Fruit fly (Drosophila melanogaster): ENCODE data around the gene sog.

sog gene

DNA sequence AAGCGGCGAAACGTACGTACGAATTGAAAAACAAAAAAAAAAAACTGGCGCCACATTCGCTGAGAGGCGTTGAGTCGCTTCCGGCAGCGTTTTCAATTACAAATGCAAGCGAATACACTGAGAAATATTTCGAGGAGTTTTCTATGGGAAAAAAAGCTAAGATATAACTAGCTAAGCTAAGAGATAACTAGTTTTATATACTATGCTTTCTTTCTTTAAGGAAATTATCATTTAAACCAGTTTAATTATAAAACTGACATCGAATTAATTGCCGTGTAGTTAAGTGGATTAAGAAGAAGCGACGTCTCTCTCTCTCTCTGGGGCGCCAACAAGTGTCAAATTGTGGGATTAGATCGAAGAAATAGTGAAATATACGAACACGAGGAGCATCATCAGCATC is 17.8 kb downstream of the sog start (continued):
- no peak for TF ChIP-seq B-H1 (GFP tag; IDR thresholded peaks at IDR 0.05)
- TF ChIP-seq nerfin-1 (tag; optimal IDR thresholded peaks at IDR 0.05): peak; percentile 35
- TF ChIP-seq odd (GFP tag; optimal IDR thresholded peaks at IDR 0.05): no peak
- peak; percentile 11 for TF ChIP-seq CG8281 (tag; optimal IDR thresholded peaks at IDR 0.05)
- TF ChIP-seq fd96Cb (tag; optimal IDR thresholded peaks at IDR 0.05): peak; percentile 71
- TF ChIP-seq tgo (GFP tag; IDR thresholded peaks at IDR 0.05): peak; percentile 47; the same call in 2 of the 3 replicates
- TF ChIP-seq Ets97D (GFP tag; optimal IDR thresholded peaks at IDR 0.05): no peak
- peak; percentile 51; the same call in 1 of the 2 replicates for TF ChIP-seq sob (GFP tag; IDR thresholded peaks at IDR 0.05)
- TF ChIP-seq mam (GFP tag; optimal IDR thresholded peaks at IDR 0.05): peak; percentile 43
- no peak for TF ChIP-seq pb (GFP tag; optimal IDR thresholded peaks at IDR 0.05)
- TF ChIP-seq Nf-YB (GFP tag; optimal IDR thresholded peaks at IDR 0.05): peak; percentile 26
- no peak for TF ChIP-seq hbn (GFP tag; IDR thresholded peaks at IDR 0.05; ENCODE audit: partially characterized antibody)
- no peak; the same call in 1 of the 2 replicates for TF ChIP-seq CG8765 (GFP tag; IDR thresholded peaks at IDR 0.05)
- peak; percentile 3 for TF ChIP-seq ERR (GFP tag; optimal IDR thresholded peaks at IDR 0.05)
- TF ChIP-seq Atf6 (GFP tag; IDR thresholded peaks at IDR 0.05): no peak
- TF ChIP-seq Optix (GFP tag; IDR thresholded peaks at IDR 0.05): no peak
- no peak for TF ChIP-seq tx (GFP tag; optimal IDR thresholded peaks at IDR 0.05)
- no peak for TF ChIP-seq CG1832 (GFP tag; optimal IDR thresholded peaks at IDR 0.05)
- peak; percentile 50 for TF ChIP-seq salm (tag; optimal IDR thresholded peaks at IDR 0.05)
- TF ChIP-seq NFAT (GFP tag; IDR thresholded peaks at IDR 0.05): no peak
- no peak for TF ChIP-seq CG10321 (GFP tag; IDR thresholded peaks at IDR 0.05)
- TF ChIP-seq eve (GFP tag; optimal IDR thresholded peaks at IDR 0.05): peak in 1 of 2 experiments; percentile 10
- no peak for TF ChIP-seq Gug (GFP tag; IDR thresholded peaks at IDR 0.05)
- no peak for TF ChIP-seq YL-1 (GFP tag; optimal IDR thresholded peaks at IDR 0.05)
- no peak for TF ChIP-seq CG1792 (GFP tag; optimal IDR thresholded peaks at IDR 0.05)
- TF ChIP-seq eyg (GFP tag; optimal IDR thresholded peaks at IDR 0.05): no peak
- no peak for TF ChIP-seq repo (GFP tag; optimal IDR thresholded peaks at IDR 0.05)
- peak; percentile 25 for TF ChIP-seq CG3281 (GFP tag; optimal IDR thresholded peaks at IDR 0.05)
- peak; percentile 57 for TF ChIP-seq Ets65A (GFP tag)
- peak; percentile 73 for TF ChIP-seq CG10979 (tag; optimal IDR thresholded peaks at IDR 0.05)
- TF ChIP-seq org-1 (GFP tag; optimal IDR thresholded peaks at IDR 0.05): peak; percentile 26
- TF ChIP-seq CG17802 (tag; optimal IDR thresholded peaks at IDR 0.05): no peak
- TF ChIP-seq CG18619 (GFP tag; optimal IDR thresholded peaks at IDR 0.05): peak; percentile 18
- TF ChIP-seq Poxn (GFP tag; IDR thresholded peaks at IDR 0.05): no peak
- no peak for TF ChIP-seq Doc2 (GFP tag; IDR thresholded peaks at IDR 0.05)
- TF ChIP-seq sens (GFP tag): peak; percentile 92
- peak; percentile 49 for TF ChIP-seq Abd-B (GFP tag; optimal IDR thresholded peaks at IDR 0.05)
- TF ChIP-seq twi (tag; optimal IDR thresholded peaks at IDR 0.05): peak; percentile 10
- no peak; the same call in 1 of the 2 replicates for TF ChIP-seq dimm (GFP tag; IDR thresholded peaks at IDR 0.05)
- TF ChIP-seq gt (GFP tag; IDR thresholded peaks at IDR 0.05): no peak
- no peak for TF ChIP-seq hth (optimal IDR thresholded peaks at IDR 0.05)
- TF ChIP-seq wor (GFP tag; IDR thresholded peaks at IDR 0.05): peak; percentile 36; the same call in 1 of the 2 replicates
- no peak for TF ChIP-seq CG11093 (GFP tag; IDR thresholded peaks at IDR 0.05)
- TF ChIP-seq Bdp1 (GFP tag; optimal IDR thresholded peaks at IDR 0.05): no peak
- no peak for TF ChIP-seq Side (GFP tag; optimal IDR thresholded peaks at IDR 0.05)
- TF ChIP-seq Tbp (GFP tag; optimal IDR thresholded peaks at IDR 0.05): no peak
- TF ChIP-seq oc (tag; optimal IDR thresholded peaks at IDR 0.05): peak; percentile 78
- no peak for TF ChIP-seq Lpt (GFP tag; optimal IDR thresholded peaks at IDR 0.05)
- TF ChIP-seq CG10654 (GFP tag; optimal IDR thresholded peaks at IDR 0.05): peak; percentile 41
- 0 out of 3 replicates have a peak, but pooled peaks have one; percentile 7 for TF ChIP-seq H15 (GFP tag; IDR thresholded peaks at IDR 0.05)
- TF ChIP-seq pita (GFP tag; optimal IDR thresholded peaks at IDR 0.05): no peak
- no peak for TF ChIP-seq corto (GFP tag; optimal IDR thresholded peaks at IDR 0.05)
- TF ChIP-seq pum (GFP tag; optimal IDR thresholded peaks at IDR 0.05): peak; percentile 28
